Fruit fly (Drosophila melanogaster): ENCODE measurements around the gene brv2.

DNA sequence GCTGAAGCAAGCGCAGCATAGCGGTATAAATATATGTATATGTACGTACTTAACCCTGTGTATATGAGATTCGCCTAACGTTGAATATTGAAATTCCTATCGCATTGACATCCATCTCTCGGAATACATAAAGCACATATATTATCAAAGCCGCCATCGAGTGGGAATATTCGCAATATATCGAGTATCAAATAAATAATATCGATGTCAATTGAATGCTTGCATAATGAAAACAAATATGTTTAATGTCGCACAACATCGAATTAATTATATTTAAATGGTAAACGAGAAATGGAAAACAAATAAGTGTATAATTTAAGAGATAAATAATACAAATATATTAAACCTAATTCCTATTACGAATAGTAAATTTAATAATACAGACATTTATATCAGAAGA, 23.8 kb downstream of the brv2 start, which contains the start of gene ND-24L:
- TF ChIP-seq kay (GFP tag; ENCODE audit: borderline replicate concordance): no peak
- no peak for TF ChIP-seq Crg-1 (GFP tag; optimal IDR thresholded peaks at IDR 0.05)
- no peak for TF ChIP-seq toe (GFP tag; optimal IDR thresholded peaks at IDR 0.05)
- no peak for TF ChIP-seq cic (GFP tag; optimal IDR thresholded peaks at IDR 0.05)
- TF ChIP-seq pad (GFP tag; optimal IDR thresholded peaks at IDR 0.05): no peak
- TF ChIP-seq CG1620 (GFP tag; optimal IDR thresholded peaks at IDR 0.05): no peak
- TF ChIP-seq CG7101 (tag; optimal IDR thresholded peaks at IDR 0.05): no peak
- TF ChIP-seq CG7045 (GFP tag; optimal IDR thresholded peaks at IDR 0.05): no peak
- no peak for TF ChIP-seq tj (GFP tag; optimal IDR thresholded peaks at IDR 0.05)
- TF ChIP-seq Clk (GFP tag; optimal IDR thresholded peaks at IDR 0.05): no peak
- no peak for TF ChIP-seq ovo (GFP tag; optimal IDR thresholded peaks at IDR 0.05)
- TF ChIP-seq Mnt (GFP tag; optimal IDR thresholded peaks at IDR 0.05): no peak
- TF ChIP-seq CG14711 (tag; optimal IDR thresholded peaks at IDR 0.05): no peak
- TF ChIP-seq CG5204 (GFP tag; optimal IDR thresholded peaks at IDR 0.05): no peak

All from whole organism, adult.